Fruit fly (Drosophila melanogaster): ENCODE results near the gene Upf2.

dm6 chrX:8058446-8058900 is 16.8 kb downstream of the Upf2 start:
- TF ChIP-seq CG34367 (tag; optimal IDR thresholded peaks at IDR 0.05): no peak
- TF ChIP-seq EcR (GFP tag; optimal IDR thresholded peaks at IDR 0.05): peak; percentile 55
- TF ChIP-seq Pif1A (GFP tag; optimal IDR thresholded peaks at IDR 0.05): no peak

Measured in whole organism, pupa.